Worm (Caenorhabditis elegans) whole organism, young adult: Measurements from ENCODE around the gene srw-118.

Experiments used
- B0261.1 ChIP-seq: sonication (generic microtip); optimal IDR thresholded peaks from 2 replicates; lab custom pipeline; 2016; ENCODE audit warnings: mild to moderate bottlenecking, missing genetic modification characterization, moderate library complexity, missing compliant biosample characterization
- F22D6.2 ChIP-seq: sonication (generic microtip); optimal IDR thresholded peaks from 2 replicates; lab custom pipeline; 2016; ENCODE audit warnings: mild to moderate bottlenecking, missing genetic modification characterization, missing compliant biosample characterization
- F55B11.4 ChIP-seq: sonication (generic microtip); optimal IDR thresholded peaks from 2 replicates; lab custom pipeline; 2016; ENCODE audit warnings: missing compliant biosample characterization, missing genetic modification characterization, borderline replicate concordance; ENCODE audit not compliant: insufficient read depth
- ceh-58 ChIP-seq: fragments of 200-800 bp; sonication (Bioruptor generic); IDR thresholded peaks from 2 replicates; pipeline ENCODE4 v1.3.6; 2022; ENCODE audit warnings: missing genetic modification characterization, missing compliant biosample characterization
- die-1 ChIP-seq: sonication (generic microtip); optimal IDR thresholded peaks from 2 replicates; lab custom pipeline; 2016; ENCODE audit warnings: missing genotype, mild to moderate bottlenecking, missing genetic modification characterization, missing compliant biosample characterization
- dpl-1 ChIP-seq: fragments of 150-350 bp; optimal IDR thresholded peaks from 2 replicates; lab custom pipeline; 2014; ENCODE audit warnings: missing biosample characterization, missing genetic modification reagents, missing genetic modification characterization
- egl-18 ChIP-seq: fragments of 200-800 bp; sonication (Bioruptor generic); IDR thresholded peaks from 2 replicates; pipeline ENCODE4 v1.3.6; 2022; ENCODE audit warnings: missing genetic modification reagents, missing genetic modification characterization, missing compliant biosample characterization
- gei-17 ChIP-seq: fragments of 200-800 bp; sonication (Bioruptor generic); optimal IDR thresholded peaks from 2 replicates; lab custom pipeline; 2018; ENCODE audit warnings: mild to moderate bottlenecking, missing genetic modification characterization, missing compliant biosample characterization
- hmg-1.2 ChIP-seq: fragments of 200-800 bp; sonication (Bioruptor generic); IDR thresholded peaks from 2 replicates; pipeline ENCODE4 v1.3.6; 2022; ENCODE audit warnings: missing genetic modification reagents, missing genetic modification characterization, missing compliant biosample characterization
- lin-35 ChIP-seq, 3 experiments: fragments of 150-350 bp in 2 of 3; sonication (generic microtip) in 1 of 3; optimal IDR thresholded peaks; 2 replicates each; lab custom pipeline; 2014 to 2018; ENCODE audit warnings: missing biosample characterization in 3 of 3, missing genetic modification characterization in 3 of 3, missing genetic modification reagents in 3 of 3
- lir-1 ChIP-seq: fragments of 200-800 bp; sonication (Bioruptor generic); conservative IDR thresholded peaks from 2 replicates; pipeline ENCODE4 v1.3.6; 2022; ENCODE audit warnings: missing genetic modification reagents, missing genetic modification characterization, missing compliant biosample characterization
- madf-3 ChIP-seq: fragments of 200-800 bp; sonication (Bioruptor generic); IDR thresholded peaks from 2 replicates; pipeline ENCODE4 v1.3.6; 2022; ENCODE audit warnings: missing genetic modification reagents, missing genetic modification characterization, missing compliant biosample characterization
- nfya-2 ChIP-seq: fragments of 200-800 bp; sonication (Bioruptor generic); IDR thresholded peaks from 2 replicates; pipeline ENCODE4 v1.3.6; 2022; ENCODE audit warnings: missing genetic modification reagents, missing genetic modification characterization, missing compliant biosample characterization
- nhr-179 ChIP-seq: sonication (generic microtip); optimal IDR thresholded peaks from 2 replicates; lab custom pipeline; 2016; ENCODE audit warnings: mild to moderate bottlenecking, missing genetic modification characterization, missing compliant biosample characterization
- pbrm-1 ChIP-seq: fragments of 200-800 bp; sonication (Bioruptor generic); IDR thresholded peaks from 2 replicates; pipeline ENCODE4 v1.3.6; 2022; ENCODE audit warnings: missing genetic modification reagents, missing genetic modification characterization, missing compliant biosample characterization
- pha-4 ChIP-seq: fragments of 150-350 bp; sonication (generic microtip); optimal IDR thresholded peaks from 2 replicates; lab custom pipeline; 2014; ENCODE audit warnings: missing biosample characterization, missing genetic modification reagents, missing genetic modification characterization
- rcor-1 ChIP-seq: fragments of 200-800 bp; sonication (Bioruptor generic); IDR thresholded peaks from 2 replicates; pipeline ENCODE4 v1.3.6; 2022; ENCODE audit warnings: missing genetic modification reagents, missing genetic modification characterization, missing compliant biosample characterization
- rec-8 ChIP-seq, 2 experiments: sonication (generic microtip); optimal IDR thresholded peaks; 2 replicates each; lab custom pipeline; 2016; ENCODE audit warnings: mild to moderate bottlenecking in 2 of 2, missing genetic modification characterization in 2 of 2, missing genetic modification reagents in 2 of 2, missing genotype in 2 of 2, missing biosample characterization in 1 of 2, missing compliant biosample characterization in 1 of 2, moderate library complexity in 1 of 2
- sdz-38 ChIP-seq: sonication (generic microtip); optimal IDR thresholded peaks from 2 replicates; lab custom pipeline; 2016; ENCODE audit warnings: missing genotype, missing genetic modification characterization, missing compliant biosample characterization
- snpc-4 ChIP-seq, 5 experiments: fragments of 150-350 bp in 1 of 5; sonication (generic microtip) in 4 of 5; optimal IDR thresholded peaks; 2 replicates each; lab custom pipeline; 2014 to 2018; ENCODE audit warnings: missing genetic modification characterization in 5 of 5, missing biosample characterization in 3 of 5, antibody characterized with exemption in 2 of 5, mild to moderate bottlenecking in 2 of 5, missing compliant biosample characterization in 2 of 5, missing genotype in 2 of 5, moderate library complexity in 2 of 5, missing genetic modification reagents in 1 of 5
- sptf-2 ChIP-seq: fragments of 200-800 bp; sonication (Bioruptor generic); optimal IDR thresholded peaks from 2 replicates; lab custom pipeline; 2018; ENCODE audit warnings: mild to moderate bottlenecking, missing genetic modification characterization, missing compliant biosample characterization
- xnd-1 ChIP-seq: sonication (generic microtip); optimal IDR thresholded peaks from 2 replicates; lab custom pipeline; 2016; ENCODE audit warnings: missing genotype, missing genetic modification reagents, missing genetic modification characterization, missing compliant biosample characterization

The srw-118 gene

ce11 chrV:2931252-2931651 lies 48.6 kb downstream of the srw-118 start, which contains the start of gene C31B8.1:
C31B8.1 (plus strand) TSS chrV:2931552.
- TF ChIP-seq xnd-1 (no peak), egl-18 (GFP tag; lab: Robert Waterston, UW) (no peak), madf-3 (no peak), rec-8 (tag; optimal IDR thresholded peaks at IDR 0.05; lab: Kevin White, UChicago) (no peak), sdz-38 (tag; lab: Kevin White, UChicago) (no peak), B0261.1 (tag; lab: Kevin White, UChicago) (no peak), lir-1 (GFP tag; lab: Robert Waterston, UW) (no peak), pbrm-1 (GFP tag; lab: Robert Waterston, UW) (no peak)

- TF ChIP-seq pha-4 (tag; lab: Kevin White, UChicago) (no peak), F22D6.2 (tag; lab: Kevin White, UChicago) (no peak), rcor-1 (GFP tag; lab: Robert Waterston, UW) (no peak), dpl-1 (GFP tag; lab: Kevin White, UChicago) (no peak), snpc-4 (GFP tag; optimal IDR thresholded peaks at IDR 0.05; lab: Kevin White, UChicago) (no peak), snpc-4 (tag; optimal IDR thresholded peaks at IDR 0.05; lab: Kevin White, UChicago) (no peak), nhr-179 (tag; lab: Kevin White, UChicago) (no peak), F55B11.4 (tag; lab: Kevin White, UChicago) (no peak), hmg-1.2 (GFP tag; lab: Robert Waterston, UW) (no peak), nfya-2 (GFP tag; lab: Robert Waterston, UW) (no peak), lin-35 (GFP tag; optimal IDR thresholded peaks at IDR 0.05; lab: Kevin White, UChicago) (no peak), rec-8 (tag; optimal IDR thresholded peaks at IDR 0.05; lab: Kevin White, UChicago) (no peak), ceh-58 (no peak), gei-17 (GFP tag; lab: Kevin White, UChicago) (no peak), die-1 (tag; lab: Kevin White, UChicago) (no peak), sptf-2 (GFP tag; lab: Kevin White, UChicago) (no peak)
Measured at ce11 chrV:2929753-2930152, 50.1 kb downstream of the srw-118 start, which contains the start of gene C31B8.16. C31B8.16 (plus strand) TSS chrV:2930053.
